Worm (Caenorhabditis elegans) whole organism, young adult: Measurements from ENCODE around the gene smf-2.

Experiments used
- B0035.1 ChIP-seq: sonication (generic microtip); optimal IDR thresholded peaks from 2 replicates; lab custom pipeline; 2016; ENCODE audit warnings: missing genetic modification characterization, mild to moderate bottlenecking, missing compliant biosample characterization, missing genotype, missing genetic modification reagents
- lin-35 ChIP-seq, 3 experiments: fragments of 150-350 bp in 2 of 3; sonication (generic microtip) in 1 of 3; optimal IDR thresholded peaks; 2 replicates each; lab custom pipeline; 2014 to 2018; ENCODE audit warnings: missing biosample characterization in 3 of 3, missing genetic modification characterization in 3 of 3, missing genetic modification reagents in 3 of 3
- nfyb-1 ChIP-seq: fragments of 200-800 bp; sonication (Bioruptor generic); IDR thresholded peaks from 2 replicates; pipeline ENCODE4 v1.3.6; 2022; ENCODE audit warnings: missing genetic modification reagents, missing genetic modification characterization, missing compliant biosample characterization
- rpc-1 ChIP-seq, 2 experiments: fragments of 150-350 bp in 1 of 2; sonication (generic microtip) in 1 of 2; optimal IDR thresholded peaks; 2 replicates each; lab custom pipeline; 2014 to 2018; ENCODE audit warnings: missing biosample characterization in 1 of 2, missing genetic modification characterization in 1 of 2, missing genetic modification reagents in 1 of 2, missing genotype in 1 of 2

- TF ChIP-seq B0035.1 (tag; lab: Kevin White, UChicago) (no peak), lin-35 (GFP tag; optimal IDR thresholded peaks at IDR 0.05; lab: Kevin White, UChicago) (no peak), nfyb-1 (no peak), rpc-1 (optimal IDR thresholded peaks at IDR 0.05; lab: Kevin White, UChicago) (no peak), rpc-1 (tag; optimal IDR thresholded peaks at IDR 0.05; lab: Kevin White, UChicago) (no peak)
These were observed 35.8 kb downstream of the smf-2 start, which contains the start of gene F38B6.8 for ce11 chrX:6682683-6683082.
